Fruit fly (Drosophila melanogaster): Measurements from ENCODE around the gene CG5885.
A peak's percentile ranks its signal among the peaks of the same experiment; 100 is the strongest.

Gene CG5885

DNA sequence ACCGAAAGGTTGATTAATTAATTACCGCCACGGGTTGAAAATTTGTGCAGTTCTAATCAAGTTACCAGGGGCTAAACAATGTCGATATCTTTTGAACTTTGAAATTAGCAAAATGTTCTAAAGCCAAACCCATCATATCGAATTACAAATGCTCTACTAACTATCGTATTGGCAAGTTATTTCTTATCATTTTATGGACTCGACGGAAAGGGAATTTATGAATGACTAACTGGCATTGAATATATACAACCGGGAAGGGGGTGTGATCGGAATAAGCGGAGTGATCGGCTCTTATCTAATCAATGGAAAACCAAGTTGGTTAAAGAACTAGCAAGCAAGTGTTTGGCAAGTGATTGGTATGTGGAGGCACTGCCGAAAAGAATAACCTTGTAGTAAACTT lies 25.4 kb upstream of the CG5885 start (continued):
- TF ChIP-seq Fer1 (GFP tag; optimal IDR thresholded peaks at IDR 0.05), result peak; percentile 32
- no peak for TF ChIP-seq jigr1 (GFP tag; IDR thresholded peaks at IDR 0.05)
- no peak for TF ChIP-seq salm (tag; optimal IDR thresholded peaks at IDR 0.05)
- no peak for TF ChIP-seq Dip3 (GFP tag; optimal IDR thresholded peaks at IDR 0.05)
- no peak for TF ChIP-seq Myb (GFP tag; optimal IDR thresholded peaks at IDR 0.05)
- no peak for TF ChIP-seq ATbp (GFP tag; optimal IDR thresholded peaks at IDR 0.05)
- no peak for TF ChIP-seq fu2 (GFP tag; optimal IDR thresholded peaks at IDR 0.05)
- no peak for TF ChIP-seq CG8944 (GFP tag; optimal IDR thresholded peaks at IDR 0.05)
- TF ChIP-seq Opbp (GFP tag; IDR thresholded peaks at IDR 0.05; ENCODE audit: partially characterized antibody), result no peak
- no peak for TF ChIP-seq croc (GFP tag; conservative IDR thresholded peaks at IDR 0.05)
- TF ChIP-seq CG12391 (tag; optimal IDR thresholded peaks at IDR 0.05), result no peak
- TF ChIP-seq CG8765 (GFP tag; IDR thresholded peaks at IDR 0.05), result no peak
- TF ChIP-seq CG11398 (GFP tag; optimal IDR thresholded peaks at IDR 0.05), result no peak
- no peak for TF ChIP-seq dmrt11E (tag; optimal IDR thresholded peaks at IDR 0.05)
- no peak for TF ChIP-seq ci (GFP tag; IDR thresholded peaks at IDR 0.05)
- no peak for TF ChIP-seq Dref (GFP tag; IDR thresholded peaks at IDR 0.05)
- TF ChIP-seq CG9797 (GFP tag; optimal IDR thresholded peaks at IDR 0.05), result no peak
- TF ChIP-seq CG12219 (GFP tag; optimal IDR thresholded peaks at IDR 0.05), result peak; percentile 29
- no peak for TF ChIP-seq trem (tag; optimal IDR thresholded peaks at IDR 0.05)
- TF ChIP-seq CG3163 (GFP tag; optimal IDR thresholded peaks at IDR 0.05), result no peak
- no peak for TF ChIP-seq NC2α (GFP tag; optimal IDR thresholded peaks at IDR 0.05)
- TF ChIP-seq Adf1 (GFP tag; IDR thresholded peaks at IDR 0.05), result no peak
- TF ChIP-seq ERR (GFP tag; optimal IDR thresholded peaks at IDR 0.05), result no peak
- TF ChIP-seq phol (tag; optimal IDR thresholded peaks at IDR 0.05), result no peak
- TF ChIP-seq abd-A (tag; optimal IDR thresholded peaks at IDR 0.05), result no peak
- TF ChIP-seq CG7786 (GFP tag; optimal IDR thresholded peaks at IDR 0.05), result no peak
- TF ChIP-seq nom (GFP tag; optimal IDR thresholded peaks at IDR 0.05), result no peak
- no peak for TF ChIP-seq so (GFP tag; IDR thresholded peaks at IDR 0.05)
- no peak for TF ChIP-seq Lim3 (GFP tag; IDR thresholded peaks at IDR 0.05)
- TF ChIP-seq esg (GFP tag; conservative IDR thresholded peaks at IDR 0.05), result no peak
- no peak for TF ChIP-seq HLH4C (GFP tag; IDR thresholded peaks at IDR 0.05; ENCODE audit: partially characterized antibody)
- TF ChIP-seq ap (GFP tag; IDR thresholded peaks at IDR 0.05), result no peak
- TF ChIP-seq CG2120 (GFP tag; optimal IDR thresholded peaks at IDR 0.05), result peak; percentile 59
- no peak for TF ChIP-seq ash1 (GFP tag; optimal IDR thresholded peaks at IDR 0.05)
- no peak for TF ChIP-seq CG9727 (GFP tag; optimal IDR thresholded peaks at IDR 0.05)
- no peak for TF ChIP-seq CG17361 (GFP tag; IDR thresholded peaks at IDR 0.05)
- TF ChIP-seq ab (GFP tag; optimal IDR thresholded peaks at IDR 0.05), result no peak
- TF ChIP-seq rib (GFP tag; IDR thresholded peaks at IDR 0.05), result peak; percentile 73
- no peak for TF ChIP-seq scrt (GFP tag; optimal IDR thresholded peaks at IDR 0.05)
- no peak for TF ChIP-seq CG1647 (GFP tag; optimal IDR thresholded peaks at IDR 0.05)
- TF ChIP-seq CG18476 (GFP tag; optimal IDR thresholded peaks at IDR 0.05), result no peak
- TF ChIP-seq Doc3 (GFP tag; IDR thresholded peaks at IDR 0.05; ENCODE audit: partially characterized antibody), result no peak
- no peak for TF ChIP-seq Atf-2 (GFP tag; optimal IDR thresholded peaks at IDR 0.05)
- TF ChIP-seq zfh1 (GFP tag; IDR thresholded peaks at IDR 0.05), result no peak
- TF ChIP-seq Antp (GFP tag; optimal IDR thresholded peaks at IDR 0.05), result no peak
- no peak for TF ChIP-seq al (GFP tag; IDR thresholded peaks at IDR 0.05)
- TF ChIP-seq MESR4 (GFP tag; optimal IDR thresholded peaks at IDR 0.05), result no peak
- no peak for TF ChIP-seq CG4424 (GFP tag; optimal IDR thresholded peaks at IDR 0.05)
- TF ChIP-seq CG31365 (tag; optimal IDR thresholded peaks at IDR 0.05), result peak; percentile 29
- TF ChIP-seq crp (GFP tag; optimal IDR thresholded peaks at IDR 0.05), result no peak
- TF ChIP-seq CG9215 (GFP tag; IDR thresholded peaks at IDR 0.05), result no peak
- TF ChIP-seq bab2 (GFP tag; optimal IDR thresholded peaks at IDR 0.05), result no peak
- TF ChIP-seq CG2116 (GFP tag; optimal IDR thresholded peaks at IDR 0.05), result no peak
